Worm (Caenorhabditis elegans) whole organism, early embryonic: ENCODE data around the gene C54F6.6.

ENCODE experiments used
- F13C5.2 ChIP-seq: sonication (generic microtip); optimal IDR thresholded peaks from 2 replicates; lab custom pipeline; 2017; ENCODE audit warnings: mild to moderate bottlenecking, missing genetic modification characterization, inconsistent platforms, missing compliant biosample characterization
- ama-1 ChIP-seq: fragments of 150-350 bp; optimal IDR thresholded peaks from 2 replicates; lab custom pipeline; 2014
- ceh-13 ChIP-seq: fragments of 200-800 bp; sonication (Bioruptor generic); optimal IDR thresholded peaks from 2 replicates; lab custom pipeline; 2018; ENCODE audit warnings: mild to moderate bottlenecking, missing genetic modification characterization, missing compliant biosample characterization
- ceh-36 ChIP-seq: sonication (generic microtip); optimal IDR thresholded peaks from 2 replicates; lab custom pipeline; 2016; ENCODE audit warnings: missing genetic modification characterization, inconsistent platforms, missing compliant biosample characterization
- ets-7 ChIP-seq: sonication (generic microtip); optimal IDR thresholded peaks from 2 replicates; lab custom pipeline; 2016; ENCODE audit warnings: missing genotype, missing genetic modification characterization, missing compliant biosample characterization
- scrt-1 ChIP-seq: fragments of 200-800 bp; sonication (Bioruptor generic); IDR thresholded peaks from 2 replicates; pipeline ENCODE4 v1.3.6; 2022; ENCODE audit warnings: missing genetic modification characterization, missing compliant biosample characterization
- tbx-11 ChIP-seq: fragments of 200-800 bp; sonication (Bioruptor generic); IDR thresholded peaks from 2 replicates; pipeline ENCODE4 v1.3.6; 2022; ENCODE audit warnings: missing genetic modification characterization, missing compliant biosample characterization
- tra-4 ChIP-seq: sonication (generic microtip); optimal IDR thresholded peaks from 2 replicates; lab custom pipeline; 2017; ENCODE audit warnings: missing genetic modification characterization, missing compliant biosample characterization

ce11 chrV:7478404-7478803 lies 45.1 kb upstream of the C54F6.6 start, which contains the start of gene str-190:
- TF ChIP-seq F13C5.2 (tag; lab: Kevin White, UChicago) (no peak), ceh-36 (no peak), ama-1 (lab: Kevin White, UChicago) (no peak), ets-7 (tag; lab: Kevin White, UChicago) (no peak), tbx-11 (GFP tag; lab: Robert Waterston, UW) (no peak), scrt-1 (GFP tag; lab: Robert Waterston, UW) (no peak), tra-4 (tag; lab: Kevin White, UChicago) (no peak), ceh-13 (GFP tag; lab: Kevin White, UChicago) (no peak)
